Fruit fly (Drosophila melanogaster) whole organism, embryonic: ENCODE data around the gene zyd.

Experiments
- Atf3 ChIP-seq: fragments of 200-800 bp; sonication (Bioruptor generic); optimal IDR thresholded peaks from 3 replicates; lab custom pipeline; 2016; ENCODE audit warnings: missing biosample characterization, missing genetic modification characterization
- Awh ChIP-seq: fragments of 200-800 bp; sonication (Bioruptor generic); IDR thresholded peaks from 2 replicates; pipeline ENCODE4, ENCODE4 v1.3.6; 2022; ENCODE audit warnings: missing biosample characterization, missing genetic modification characterization
- BtbVII ChIP-seq: fragments of 200-800 bp; sonication (Bioruptor generic); optimal IDR thresholded peaks from 3 replicates; lab custom pipeline; 2017; ENCODE audit warnings: missing biosample characterization, mild to moderate bottlenecking, missing genetic modification characterization
- CG12391 ChIP-seq: fragments of 200-800 bp; sonication (Bioruptor generic); optimal IDR thresholded peaks from 3 replicates; lab custom pipeline; 2018; ENCODE audit warnings: missing biosample characterization, mild to moderate bottlenecking, missing genetic modification characterization, moderate library complexity
- CG15269 ChIP-seq: fragments of 200-800 bp; sonication (Bioruptor generic); optimal IDR thresholded peaks from 2 replicates; lab custom pipeline; 2018; ENCODE audit warnings: missing biosample characterization, mild to moderate bottlenecking, missing genetic modification characterization, moderate library complexity
- CG15479 ChIP-seq: fragments of 200-800 bp; sonication (Bioruptor generic); optimal IDR thresholded peaks from 3 replicates; lab custom pipeline; 2019; ENCODE audit warnings: missing biosample characterization, mild to moderate bottlenecking, missing genetic modification characterization, moderate library complexity
- CG16813 ChIP-seq: fragments of 200-800 bp; sonication (Bioruptor generic); IDR thresholded peaks from 3 replicates; pipeline ENCODE4 v1.3.6; 2022; ENCODE audit warnings: missing biosample characterization, missing genetic modification characterization; ENCODE audit not compliant: partially characterized antibody
- CG16815 ChIP-seq: fragments of 200-800 bp; sonication (Bioruptor generic); optimal IDR thresholded peaks from 3 replicates; lab custom pipeline; 2017; ENCODE audit warnings: missing biosample characterization, mild to moderate bottlenecking, missing genetic modification characterization
- CG17359 ChIP-seq: fragments of 200-800 bp; sonication (Bioruptor generic); optimal IDR thresholded peaks from 3 replicates; lab custom pipeline; 2018; ENCODE audit warnings: missing biosample characterization, mild to moderate bottlenecking, missing genetic modification characterization, moderate library complexity
- CG17912 ChIP-seq: fragments of 200-800 bp; sonication (Bioruptor generic); optimal IDR thresholded peaks from 2 replicates; lab custom pipeline; 2018; ENCODE audit warnings: missing biosample characterization, mild to moderate bottlenecking, missing genetic modification characterization
- CG18476 ChIP-seq: fragments of 200-800 bp; sonication (Bioruptor generic); optimal IDR thresholded peaks from 2 replicates; lab custom pipeline; 2016; ENCODE audit warnings: missing biosample characterization, mild to moderate bottlenecking, missing genetic modification characterization
- CG18619 ChIP-seq: fragments of 200-800 bp; sonication (Bioruptor generic); optimal IDR thresholded peaks from 3 replicates; lab custom pipeline; 2017; ENCODE audit warnings: missing biosample characterization, mild to moderate bottlenecking, missing genetic modification characterization
- CG2199 ChIP-seq: fragments of 200-800 bp; sonication (Bioruptor generic); IDR thresholded peaks from 3 replicates; pipeline ENCODE4 v1.3.6; 2022; ENCODE audit warnings: missing biosample characterization, missing genetic modification characterization
- CG32532 ChIP-seq: fragments of 200-800 bp; sonication (Bioruptor generic); IDR thresholded peaks from 2 replicates; pipeline ENCODE4 v1.3.6; 2022; ENCODE audit warnings: missing biosample characterization, missing genetic modification characterization
- CG3838 ChIP-seq: fragments of 200-800 bp; sonication (Bioruptor generic); optimal IDR thresholded peaks from 3 replicates; lab custom pipeline; 2016; ENCODE audit warnings: missing biosample characterization, missing genetic modification characterization
- CG5953 ChIP-seq: fragments of 200-800 bp; sonication (Bioruptor generic); IDR thresholded peaks from 2 replicates; pipeline ENCODE4 v1.3.6; 2022; ENCODE audit warnings: missing biosample characterization, missing genetic modification characterization
- CG7786 ChIP-seq: fragments of 200-800 bp; sonication (Bioruptor generic); optimal IDR thresholded peaks from 2 replicates; lab custom pipeline; 2016; ENCODE audit warnings: missing biosample characterization, missing genetic modification characterization
- CG8924 ChIP-seq: fragments of 200-800 bp; optimal IDR thresholded peaks from 3 replicates; lab custom pipeline; 2019; ENCODE audit warnings: missing biosample characterization, mild to moderate bottlenecking, missing genetic modification characterization, moderate library complexity
- CG9215 ChIP-seq: fragments of 200-800 bp; sonication (Bioruptor generic); IDR thresholded peaks from 2 replicates; pipeline ENCODE4 v1.3.6; 2022; ENCODE audit warnings: missing biosample characterization, missing genetic modification characterization
- Dbx ChIP-seq: fragments of 200-800 bp; sonication (Bioruptor generic); IDR thresholded peaks from 3 replicates; pipeline ENCODE4 v1.3.6; 2022; ENCODE audit warnings: missing biosample characterization, missing genetic modification characterization
- Dfd ChIP-seq, 2 experiments: fragments of >200 bp; optimal IDR thresholded peaks; 2 replicates each; lab custom pipeline; 2017; ENCODE audit warnings: missing biosample characterization in 2 of 2, missing genetic modification characterization in 2 of 2
- E2f2 ChIP-seq: fragments of 200-800 bp; sonication (Bioruptor generic); IDR thresholded peaks from 2 replicates; pipeline ENCODE4 v1.3.6; 2022; ENCODE audit warnings: missing biosample characterization, missing genetic modification characterization
- Ets65A ChIP-seq: fragments of 200-800 bp; sonication (Bioruptor generic); peaks from one replicate; lab custom pipeline; 2016; ENCODE audit warnings: missing biosample characterization, missing genetic modification characterization
- GATAe ChIP-seq: fragments of 200-800 bp; sonication (Bioruptor generic); conservative IDR thresholded peaks from 2 replicates; pipeline ENCODE4 v1.3.6; 2022; ENCODE audit warnings: missing biosample characterization, missing genetic modification characterization
- Med ChIP-seq: fragments of 200-800 bp; sonication (Bioruptor generic); peaks from one replicate; lab custom pipeline; 2016; ENCODE audit warnings: missing biosample characterization, missing genetic modification characterization, mild to moderate bottlenecking, inconsistent platforms, moderate library complexity
- NFAT ChIP-seq: fragments of 200-800 bp; sonication (Bioruptor generic); IDR thresholded peaks from 2 replicates; pipeline ENCODE4 v1.3.6; 2022; ENCODE audit warnings: missing biosample characterization, missing genetic modification characterization
- Oli ChIP-seq: fragments of 200-800 bp; sonication (Bioruptor generic); optimal IDR thresholded peaks from 2 replicates; lab custom pipeline; 2018; ENCODE audit warnings: missing biosample characterization, mild to moderate bottlenecking, missing genetic modification characterization, moderate library complexity
- Sox100B ChIP-seq: fragments of 200-800 bp; sonication (Bioruptor generic); optimal IDR thresholded peaks from 3 replicates; lab custom pipeline; 2018; ENCODE audit warnings: missing biosample characterization, mild to moderate bottlenecking, missing genetic modification characterization
- Taf1 ChIP-seq: fragments of 200-800 bp; sonication (Bioruptor generic); IDR thresholded peaks from 2 replicates; pipeline ENCODE4 v1.3.6; 2022; ENCODE audit warnings: missing biosample characterization, missing genetic modification characterization
- aop ChIP-seq: fragments of 200-800 bp; sonication (Bioruptor generic); IDR thresholded peaks from 2 replicates; pipeline ENCODE4 v1.3.6; 2022; ENCODE audit warnings: missing biosample characterization, missing genetic modification characterization
- ase ChIP-seq: fragments of 200-800 bp; sonication (Bioruptor generic); IDR thresholded peaks from 3 replicates; pipeline ENCODE4 v1.3.6; 2022; ENCODE audit warnings: missing biosample characterization, missing genetic modification characterization
- bcd ChIP-seq: fragments of 200-800 bp; sonication (Bioruptor generic); optimal IDR thresholded peaks from 2 replicates; lab custom pipeline; 2017; ENCODE audit warnings: missing biosample characterization, mild to moderate bottlenecking, missing genetic modification characterization
- bowl ChIP-seq: fragments of 200-800 bp; sonication (Bioruptor generic); IDR thresholded peaks from 2 replicates; pipeline ENCODE4 v1.3.6; 2022; ENCODE audit warnings: missing biosample characterization, missing genetic modification characterization
- chinmo ChIP-seq: fragments of 200-800 bp; sonication (Bioruptor generic); IDR thresholded peaks from 4 replicates; pipeline ENCODE4 v1.3.6; 2022; ENCODE audit warnings: missing biosample characterization, missing genetic modification characterization; ENCODE audit not compliant: partially characterized antibody
- dati ChIP-seq: fragments of 200-800 bp; sonication (Bioruptor generic); IDR thresholded peaks from 2 replicates; pipeline ENCODE4 v1.3.6; 2022; ENCODE audit warnings: missing biosample characterization, missing genetic modification characterization
- disco-r ChIP-seq: fragments of 200-800 bp; sonication (Bioruptor generic); optimal IDR thresholded peaks from 2 replicates; lab custom pipeline; 2016; ENCODE audit warnings: missing biosample characterization, missing genetic modification characterization
- exex ChIP-seq: fragments of 200-800 bp; sonication (Bioruptor generic); optimal IDR thresholded peaks from 4 replicates; lab custom pipeline; 2018; ENCODE audit warnings: missing biosample characterization, mild to moderate bottlenecking, missing genetic modification characterization, moderate library complexity
- ham ChIP-seq: fragments of 200-800 bp; sonication (Bioruptor generic); IDR thresholded peaks from 2 replicates; pipeline ENCODE4 v1.3.6; 2022; ENCODE audit warnings: missing biosample characterization, missing genetic modification characterization
- hth ChIP-seq: fragments of >200 bp; optimal IDR thresholded peaks from 2 replicates; lab custom pipeline; 2017; ENCODE audit warnings: inconsistent platforms
- ind ChIP-seq: fragments of 200-800 bp; sonication (Bioruptor generic); optimal IDR thresholded peaks from 3 replicates; lab custom pipeline; 2016; ENCODE audit warnings: missing biosample characterization, missing genetic modification characterization
- kah ChIP-seq: fragments of 200-800 bp; sonication (Bioruptor generic); optimal IDR thresholded peaks from 2 replicates; lab custom pipeline; 2018; ENCODE audit warnings: missing biosample characterization, mild to moderate bottlenecking, missing genetic modification characterization
- mirr ChIP-seq: fragments of 200-800 bp; sonication (Bioruptor generic); optimal IDR thresholded peaks from 3 replicates; lab custom pipeline; 2018; ENCODE audit warnings: missing biosample characterization, mild to moderate bottlenecking, missing genetic modification characterization
- nmo ChIP-seq: fragments of 200-800 bp; sonication (Bioruptor generic); optimal IDR thresholded peaks from 2 replicates; lab custom pipeline; 2018; ENCODE audit warnings: missing biosample characterization, mild to moderate bottlenecking, missing genetic modification characterization, moderate library complexity
- otp ChIP-seq: fragments of 200-800 bp; sonication (Bioruptor generic); IDR thresholded peaks from 3 replicates; pipeline ENCODE4, ENCODE4 v1.3.6; 2022; ENCODE audit warnings: missing biosample characterization, missing genetic modification characterization
- sens ChIP-seq: fragments of 200-800 bp; sonication (Bioruptor generic); peaks from one replicate; lab custom pipeline; 2016; ENCODE audit warnings: missing biosample characterization, missing genetic modification characterization
- shn ChIP-seq: fragments of 200-800 bp; sonication (Bioruptor generic); optimal IDR thresholded peaks from 3 replicates; lab custom pipeline; 2016; ENCODE audit warnings: missing biosample characterization, missing genetic modification characterization
- slbo ChIP-seq: fragments of 200-800 bp; sonication (Bioruptor generic); IDR thresholded peaks from 2 replicates; pipeline ENCODE4 v1.3.6; 2022; ENCODE audit warnings: missing biosample characterization, missing genetic modification characterization
- tap ChIP-seq: fragments of 200-800 bp; optimal IDR thresholded peaks from 3 replicates; lab custom pipeline; 2019; ENCODE audit warnings: missing biosample characterization, mild to moderate bottlenecking, missing genetic modification characterization, moderate library complexity
- twi ChIP-seq: fragments of 200-800 bp; optimal IDR thresholded peaks from 2 replicates; lab custom pipeline; 2019; ENCODE audit warnings: missing biosample characterization, mild to moderate bottlenecking, missing genetic modification characterization, moderate library complexity
- wor ChIP-seq: fragments of 200-800 bp; sonication (Bioruptor generic); IDR thresholded peaks from 2 replicates; pipeline ENCODE4 v1.3.6; 2022; ENCODE audit warnings: missing biosample characterization, missing genetic modification characterization

zyd gene

dm6 chrX:23010651-23011050 is 12.0 kb upstream of the zyd start (continued):
- TF ChIP-seq Dbx (GFP tag; lab: Robert Waterston, UW) (peak; percentile 43; the same call in 1 of the 3 replicates), CG9215 (GFP tag; lab: Robert Waterston, UW) (peak; percentile 51), shn (GFP tag; lab: Kevin White, UChicago) (peak; percentile 12), CG15269 (tag; lab: Kevin White, UChicago) (peak; percentile 47), CG16815 (GFP tag; lab: Kevin White, UChicago) (no peak), CG32532 (GFP tag; lab: Robert Waterston, UW) (peak; percentile 66), NFAT (GFP tag; lab: Robert Waterston, UW) (0 out of 2 replicates have a peak, but pooled peaks have one; percentile 10), otp (GFP tag; lab: Robert Waterston, UW) (no peak), CG17912 (no peak), CG2199 (GFP tag; lab: Robert Waterston, UW) (0 out of 3 replicates have a peak, but pooled peaks have one; percentile 55), CG8924 (peak; percentile 9), nmo (GFP tag; lab: Kevin White, UChicago) (peak; percentile 5), E2f2 (GFP tag; lab: Robert Waterston, UW) (0 out of 2 replicates have a peak, but pooled peaks have one; percentile 10), CG12391 (tag; lab: Kevin White, UChicago) (peak; percentile 11), BtbVII (GFP tag; lab: Kevin White, UChicago) (no peak), bcd (GFP tag; lab: Kevin White, UChicago) (peak; percentile 5), slbo (GFP tag; lab: Robert Waterston, UW) (peak; percentile 55), CG16813 (no peak), ham (GFP tag; lab: Robert Waterston, UW) (no peak), Sox100B (GFP tag; lab: Kevin White, UChicago) (no peak), Oli (tag; lab: Kevin White, UChicago) (peak; percentile 2), ase (GFP tag; lab: Robert Waterston, UW) (no peak), Taf1 (GFP tag; lab: Robert Waterston, UW) (0 out of 2 replicates have a peak, but pooled peaks have one; percentile 30), CG5953 (GFP tag; lab: Robert Waterston, UW) (no peak), CG18476 (GFP tag; lab: Kevin White, UChicago) (no peak), twi (tag; lab: Kevin White, UChicago) (no peak), Dfd (GFP tag; optimal IDR thresholded peaks at IDR 0.05; lab: Kevin White, UChicago) (no peak), CG17359 (tag; lab: Kevin White, UChicago) (peak; percentile 2), ind (peak; percentile 27), CG7786 (peak; percentile 37)

DNA sequence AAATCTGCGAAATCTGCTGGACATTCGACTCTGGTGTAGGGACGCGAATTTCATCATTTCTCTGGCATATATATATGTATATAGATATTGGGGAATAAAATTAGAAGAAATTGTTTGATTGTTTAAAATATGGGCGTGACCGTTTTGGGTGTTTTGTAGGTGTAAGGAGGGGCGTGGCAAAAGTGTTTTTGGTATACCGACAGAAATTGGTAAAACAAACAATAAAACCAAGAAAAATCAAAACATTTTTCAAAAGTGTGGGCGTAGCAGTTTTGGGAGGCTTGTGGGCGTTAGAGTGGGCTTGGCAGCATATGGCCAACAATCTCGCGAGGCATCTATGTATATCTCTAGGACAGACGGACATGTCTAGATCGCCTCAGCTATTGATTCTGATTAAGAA is 11.5 kb upstream of the zyd start, which contains the start of gene FucTC:
Gene FucTC (minus strand): TSS at position 101 of the 400 bp plus-strand sequence.
- TF ChIP-seq Taf1 (GFP tag; lab: Robert Waterston, UW) (no peak), sens (GFP tag; lab: Kevin White, UChicago) (peak; percentile 32), Med (GFP tag; lab: Kevin White, UChicago) (peak; percentile 12)
- TF ChIP-seq, all 482 proteins: peak for 2

- TF ChIP-seq dati (no peak), CG3838 (no peak), bowl (GFP tag; lab: Robert Waterston, UW) (no peak), mirr (GFP tag; lab: Kevin White, UChicago) (peak; percentile 21), Atf3 (GFP tag; lab: Kevin White, UChicago) (no peak), aop (no peak), Ets65A (GFP tag; lab: Kevin White, UChicago) (no peak), tap (tag; lab: Kevin White, UChicago) (no peak), kah (GFP tag; lab: Kevin White, UChicago) (no peak), wor (GFP tag; lab: Robert Waterston, UW) (no peak), GATAe (GFP tag; lab: Robert Waterston, UW) (peak; percentile 19; the same call in 1 of the 2 replicates), Awh (GFP tag; lab: Robert Waterston, UW) (no peak), CG15479 (GFP tag; lab: Kevin White, UChicago) (no peak), hth (no peak), CG18619 (GFP tag; lab: Kevin White, UChicago) (no peak), exex (tag; lab: Kevin White, UChicago) (peak; percentile 83), disco-r (no peak), chinmo (0 out of 4 replicates have a peak, but pooled peaks have one; percentile 28), ase (GFP tag; lab: Robert Waterston, UW) (no peak)
Measured at dm6 chrX:23011859-23012258, 10.8 kb upstream of the zyd start.
